Worm (Caenorhabditis elegans) whole organism, late embryonic: Measurements from ENCODE around the gene F07C6.4.
A peak's percentile ranks its signal among the peaks of the same experiment; 100 is the strongest.

Source experiments
- C08G9.2 ChIP-seq: sonication (generic microtip); optimal IDR thresholded peaks from 2 replicates; lab custom pipeline; 2016; ENCODE audit warnings: mild to moderate bottlenecking, missing genetic modification characterization, moderate library complexity, missing compliant biosample characterization
- F13H6.1 ChIP-seq: sonication (generic microtip); optimal IDR thresholded peaks from 2 replicates; lab custom pipeline; 2016; ENCODE audit warnings: missing genetic modification characterization, missing compliant biosample characterization
- K02D7.2 ChIP-seq: sonication (generic microtip); optimal IDR thresholded peaks from 2 replicates; lab custom pipeline; 2017; ENCODE audit warnings: mild to moderate bottlenecking, missing genetic modification characterization, missing compliant biosample characterization
- K09A11.1 ChIP-seq: sonication (generic microtip); optimal IDR thresholded peaks from 2 replicates; lab custom pipeline; 2017; ENCODE audit warnings: antibody characterized with exemption, mild to moderate bottlenecking, missing genetic modification characterization, missing compliant biosample characterization; ENCODE audit not compliant: insufficient read depth
- ceh-19 ChIP-seq: fragments of 200-800 bp; sonication (Bioruptor generic); optimal IDR thresholded peaks from 2 replicates; lab custom pipeline; 2018; ENCODE audit warnings: mild to moderate bottlenecking, missing genetic modification characterization, missing compliant biosample characterization
- ceh-2 ChIP-seq: sonication (generic microtip); optimal IDR thresholded peaks from 2 replicates; lab custom pipeline; 2016; ENCODE audit warnings: missing genotype, missing genetic modification characterization, missing compliant biosample characterization
- ceh-22 ChIP-seq: sonication (generic microtip); optimal IDR thresholded peaks from 2 replicates; lab custom pipeline; 2017; ENCODE audit warnings: missing biosample characterization, missing genetic modification characterization
- ceh-24 ChIP-seq: sonication (generic microtip); optimal IDR thresholded peaks from 2 replicates; lab custom pipeline; 2016; ENCODE audit warnings: mild to moderate bottlenecking, missing genetic modification characterization, missing compliant biosample characterization
- ceh-30 ChIP-seq: fragments of 150-350 bp; optimal IDR thresholded peaks from 2 replicates; lab custom pipeline; 2014; ENCODE audit warnings: missing biosample characterization, missing genetic modification characterization
- ceh-34 ChIP-seq: sonication (generic microtip); optimal IDR thresholded peaks from 2 replicates; lab custom pipeline; 2016; ENCODE audit warnings: mild to moderate bottlenecking, missing genetic modification characterization, missing compliant biosample characterization
- che-1 ChIP-seq: sonication (generic microtip); optimal IDR thresholded peaks from 2 replicates; lab custom pipeline; 2016; ENCODE audit warnings: mild to moderate bottlenecking, missing genetic modification characterization, missing compliant biosample characterization
- elt-2 ChIP-seq: sonication (generic microtip); optimal IDR thresholded peaks from 2 replicates; lab custom pipeline; 2016; ENCODE audit warnings: missing genetic modification reagents, missing genetic modification characterization, missing compliant biosample characterization
- eyg-1 ChIP-seq: sonication (generic microtip); optimal IDR thresholded peaks from 2 replicates; lab custom pipeline; 2016; ENCODE audit warnings: missing genotype, missing genetic modification characterization, missing compliant biosample characterization
- fax-1 ChIP-seq: sonication (generic microtip); optimal IDR thresholded peaks from 2 replicates; lab custom pipeline; 2016; ENCODE audit warnings: missing genotype, missing genetic modification characterization, missing compliant biosample characterization
- fkh-6 ChIP-seq: sonication (generic microtip); optimal IDR thresholded peaks from 2 replicates; lab custom pipeline; 2016; ENCODE audit warnings: missing genetic modification characterization, missing compliant biosample characterization
- gmeb-2 ChIP-seq: sonication (generic microtip); optimal IDR thresholded peaks from 2 replicates; lab custom pipeline; 2016; ENCODE audit warnings: missing genetic modification characterization, inconsistent platforms, missing compliant biosample characterization
- hlh-13 ChIP-seq: fragments of 200-800 bp; sonication (Bioruptor generic); optimal IDR thresholded peaks from 2 replicates; lab custom pipeline; 2018; ENCODE audit warnings: mild to moderate bottlenecking, missing genetic modification characterization, missing compliant biosample characterization
- hlh-6 ChIP-seq: sonication (generic microtip); optimal IDR thresholded peaks from 2 replicates; lab custom pipeline; 2016; ENCODE audit warnings: missing genotype, missing genetic modification characterization, missing compliant biosample characterization
- lin-11 ChIP-seq: fragments of 200-800 bp; sonication (Bioruptor generic); optimal IDR thresholded peaks from 2 replicates; lab custom pipeline; 2018; ENCODE audit warnings: mild to moderate bottlenecking, missing genetic modification characterization, missing compliant biosample characterization
- madf-2 ChIP-seq: sonication (generic microtip); optimal IDR thresholded peaks from 2 replicates; lab custom pipeline; 2017; ENCODE audit warnings: missing genetic modification characterization, missing compliant biosample characterization
- mec-3 ChIP-seq: sonication (generic microtip); optimal IDR thresholded peaks from 2 replicates; lab custom pipeline; 2016; ENCODE audit warnings: borderline replicate concordance, missing genetic modification characterization, missing compliant biosample characterization
- npax-4 ChIP-seq: sonication (generic microtip); optimal IDR thresholded peaks from 2 replicates; lab custom pipeline; 2016; ENCODE audit warnings: missing genetic modification characterization, missing compliant biosample characterization
- odd-2 ChIP-seq: sonication (generic microtip); optimal IDR thresholded peaks from 2 replicates; lab custom pipeline; 2017; ENCODE audit warnings: antibody characterized with exemption, mild to moderate bottlenecking, missing genetic modification characterization, missing compliant biosample characterization
- pag-3 ChIP-seq: sonication (generic microtip); optimal IDR thresholded peaks from 2 replicates; lab custom pipeline; 2016; ENCODE audit warnings: missing compliant biosample characterization, missing genetic modification characterization, borderline replicate concordance
- pha-4 ChIP-seq: fragments of 150-350 bp; optimal IDR thresholded peaks from 2 replicates; lab custom pipeline; 2018; ENCODE audit warnings: missing biosample characterization, missing genetic modification reagents, missing genetic modification characterization
- pros-1 ChIP-seq: fragments of 150-350 bp; optimal IDR thresholded peaks from 2 replicates; lab custom pipeline; 2014; ENCODE audit warnings: missing biosample characterization, missing genetic modification reagents, missing genetic modification characterization
- ref-2 ChIP-seq: sonication (generic microtip); optimal IDR thresholded peaks from 2 replicates; lab custom pipeline; 2016; ENCODE audit warnings: missing genetic modification characterization, missing compliant biosample characterization
- sox-2 ChIP-seq: fragments of 200-800 bp; sonication (Bioruptor generic); IDR thresholded peaks from 2 replicates; pipeline ENCODE4 v1.3.6; 2022; ENCODE audit warnings: missing genetic modification reagents, missing genetic modification characterization, missing compliant biosample characterization
- unc-3 ChIP-seq, 2 experiments: fragments of 200-800 bp in 1 of 2; sonication (Bioruptor generic) in 1 of 2; sonication (generic microtip) in 1 of 2; conservative IDR thresholded peaks in 1 of 2; optimal IDR thresholded peaks in 1 of 2; 2 replicates each; pipeline versions ENCODE4 v1.3.6 to Lab custom; 2016 to 2022; ENCODE audit warnings: missing compliant biosample characterization in 2 of 2, missing genetic modification characterization in 2 of 2, missing genetic modification reagents in 1 of 2
- unc-42 ChIP-seq: sonication (generic microtip); optimal IDR thresholded peaks from 2 replicates; lab custom pipeline; 2016; ENCODE audit warnings: missing genotype, missing genetic modification characterization, missing compliant biosample characterization
- unc-86 ChIP-seq: sonication (generic microtip); optimal IDR thresholded peaks from 2 replicates; lab custom pipeline; 2016; ENCODE audit warnings: missing genetic modification characterization, missing compliant biosample characterization

The F07C6.4 gene

DNA sequence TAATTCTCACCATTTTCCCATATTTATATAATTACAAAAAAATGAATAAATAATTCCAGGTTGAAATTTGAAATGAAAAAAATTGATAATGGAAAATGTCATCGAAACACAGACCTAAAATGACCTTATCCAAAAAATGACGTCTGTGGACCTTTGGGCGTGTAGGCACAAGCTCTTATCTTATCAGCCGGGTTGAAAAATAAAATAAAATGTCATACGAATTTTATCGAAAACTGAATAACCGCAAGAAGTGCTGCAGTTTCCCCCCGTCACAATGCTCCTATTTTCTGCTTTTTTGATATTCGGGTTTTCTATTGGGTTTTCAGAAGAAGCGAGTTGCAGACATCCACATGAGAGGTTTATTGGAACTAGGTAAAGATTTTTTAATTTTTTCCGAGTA, 60.2 kb downstream of the F07C6.4 start, which contains the start of gene clec-186:
Gene clec-186, plus strand, starts transcription at position 226 of the 400 bp plus-strand sequence.
- TF ChIP-seq unc-3 (GFP tag; conservative IDR thresholded peaks at IDR 0.05; lab: Robert Waterston, UW) (no peak), unc-3 (tag; optimal IDR thresholded peaks at IDR 0.05; lab: Kevin White, UChicago) (no peak), elt-2 (tag; lab: Kevin White, UChicago) (peak; percentile 46)

ce11 chrIV:12869383-12869782, 63.7 kb downstream of the F07C6.4 start:
- TF ChIP-seq che-1 (tag; lab: Kevin White, UChicago) (no peak), hlh-6 (tag; lab: Kevin White, UChicago) (no peak), ceh-34 (tag; lab: Kevin White, UChicago) (no peak), fax-1 (tag; lab: Kevin White, UChicago) (no peak)

- TF ChIP-seq pha-4: no peak
- TF ChIP-seq fkh-6 (tag; lab: Kevin White, UChicago): no peak
- TF ChIP-seq mec-3 (tag; lab: Kevin White, UChicago): no peak
- no peak for TF ChIP-seq K02D7.2
- no peak for TF ChIP-seq K09A11.1 (tag; lab: Kevin White, UChicago)
- no peak for TF ChIP-seq lin-11 (tag; lab: Kevin White, UChicago)
- no peak for TF ChIP-seq F13H6.1 (tag; lab: Kevin White, UChicago)
- no peak for TF ChIP-seq ceh-2 (tag; lab: Kevin White, UChicago)
- TF ChIP-seq gmeb-2 (tag; lab: Kevin White, UChicago): no peak
- no peak for TF ChIP-seq odd-2 (tag; lab: Kevin White, UChicago)
- TF ChIP-seq hlh-13 (GFP tag; lab: Kevin White, UChicago): no peak
- TF ChIP-seq npax-4 (tag; lab: Kevin White, UChicago): no peak
- no peak for TF ChIP-seq fax-1 (tag; lab: Kevin White, UChicago)
- TF ChIP-seq, all 69 proteins: peak for 0
Observed at ce11 chrIV:12869812-12870211, 64.1 kb downstream of the F07C6.4 start.

- TF ChIP-seq C08G9.2 (tag; lab: Kevin White, UChicago) (no peak), pag-3 (tag; lab: Kevin White, UChicago) (no peak), ceh-24 (tag; lab: Kevin White, UChicago) (no peak), ref-2 (tag; lab: Kevin White, UChicago) (no peak), hlh-13 (GFP tag; lab: Kevin White, UChicago) (no peak)
Observed at ce11 chrIV:12870315-12870714, 64.6 kb downstream of the F07C6.4 start.

DNA sequence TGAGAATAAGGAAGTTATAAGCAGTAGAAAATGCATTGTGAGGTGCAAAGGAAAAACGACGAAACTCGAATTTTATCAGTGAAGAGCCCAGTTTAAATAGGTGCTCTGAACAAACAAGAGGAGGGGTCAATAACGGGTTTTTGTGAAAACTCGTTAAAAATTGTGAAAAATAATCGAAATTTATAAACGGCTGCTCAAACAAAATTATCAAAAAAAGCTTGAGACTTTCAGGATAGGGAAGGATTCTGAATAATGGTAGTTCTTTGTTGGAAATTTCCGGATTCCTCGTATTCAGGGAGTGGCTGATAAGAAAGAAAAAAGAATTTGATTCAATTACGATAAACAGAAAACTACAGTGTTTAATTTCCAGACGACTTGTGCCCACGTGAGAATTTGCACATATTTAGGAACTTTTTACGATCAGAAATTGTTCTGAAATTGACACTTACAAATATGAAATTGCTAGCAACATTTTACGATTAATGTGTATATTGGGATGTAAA, 65.8 kb downstream of the F07C6.4 start, which contains the start of gene clec-187:
Gene clec-187, minus strand, starts transcription at position 51 of the 503 bp plus-strand sequence.
- TF ChIP-seq madf-2 (tag; lab: Kevin White, UChicago): no peak
- no peak for TF ChIP-seq ceh-19 (GFP tag; lab: Kevin White, UChicago)
- no peak for TF ChIP-seq C08G9.2 (tag; lab: Kevin White, UChicago)
- TF ChIP-seq ceh-22 (tag; lab: Kevin White, UChicago): no peak
- no peak for TF ChIP-seq unc-42 (tag; lab: Kevin White, UChicago)
- TF ChIP-seq unc-86 (tag; lab: Kevin White, UChicago): no peak
- TF ChIP-seq F13H6.1 (tag; lab: Kevin White, UChicago): no peak
- no peak for TF ChIP-seq eyg-1 (tag; lab: Kevin White, UChicago)
- TF ChIP-seq ceh-30: no peak
- no peak for TF ChIP-seq elt-2 (tag; lab: Kevin White, UChicago)
- no peak for TF ChIP-seq K09A11.1 (tag; lab: Kevin White, UChicago)
- TF ChIP-seq sox-2 (GFP tag; lab: Robert Waterston, UW): no peak
- no peak for TF ChIP-seq pros-1 (tag; lab: Kevin White, UChicago)
